Fruit fly (Drosophila melanogaster) whole organism, embryonic: ENCODE measurements around the gene Hnf4.

Experiments used
- Asciz ChIP-seq: fragments of 200-800 bp; sonication (Bioruptor generic); optimal IDR thresholded peaks from 2 replicates; lab custom pipeline; 2017; ENCODE audit warnings: missing biosample characterization, mild to moderate bottlenecking, missing genetic modification characterization, missing genetic modification reagents
- Atf-2 ChIP-seq: fragments of 200-800 bp; sonication (Bioruptor generic); optimal IDR thresholded peaks from 2 replicates; lab custom pipeline; 2016; ENCODE audit warnings: missing biosample characterization, missing genetic modification characterization
- Blimp-1 ChIP-seq: fragments of 200-800 bp; sonication (Bioruptor generic); optimal IDR thresholded peaks from 3 replicates; lab custom pipeline; 2018; ENCODE audit warnings: missing biosample characterization, missing genetic modification characterization, mild to moderate bottlenecking, moderate library complexity, missing genetic modification reagents
- CG10274 ChIP-seq: fragments of 200-800 bp; sonication (Bioruptor generic); optimal IDR thresholded peaks from 3 replicates; lab custom pipeline; 2017; ENCODE audit warnings: missing biosample characterization, mild to moderate bottlenecking, missing genetic modification characterization
- CG10543 ChIP-seq: fragments of 200-800 bp; sonication (Bioruptor generic); optimal IDR thresholded peaks from 3 replicates; lab custom pipeline; 2017; ENCODE audit warnings: missing biosample characterization, mild to moderate bottlenecking, missing genetic modification characterization, moderate library complexity
- CG10959 ChIP-seq: fragments of 200-800 bp; sonication (Bioruptor generic); IDR thresholded peaks from 2 replicates; pipeline ENCODE4 v1.3.6; 2022; ENCODE audit warnings: missing biosample characterization, missing genetic modification characterization
- CG10979 ChIP-seq: fragments of 200-800 bp; sonication (Bioruptor generic); optimal IDR thresholded peaks from 2 replicates; lab custom pipeline; 2018; ENCODE audit warnings: missing biosample characterization, mild to moderate bottlenecking, missing genetic modification characterization, moderate library complexity
- CG13287 ChIP-seq: fragments of 200-800 bp; sonication (Bioruptor generic); IDR thresholded peaks from 2 replicates; pipeline ENCODE4 v1.3.6; 2022; ENCODE audit warnings: missing biosample characterization, missing genetic modification characterization; ENCODE audit not compliant: partially characterized antibody
- CG13424 ChIP-seq: fragments of 200-800 bp; sonication (Bioruptor generic); optimal IDR thresholded peaks from 2 replicates; lab custom pipeline; 2019; ENCODE audit warnings: missing biosample characterization, mild to moderate bottlenecking, missing genetic modification characterization, moderate library complexity
- CG13775 ChIP-seq: fragments of 200-800 bp; sonication (Bioruptor generic); optimal IDR thresholded peaks from 3 replicates; lab custom pipeline; 2017; ENCODE audit warnings: missing biosample characterization, mild to moderate bottlenecking, missing genetic modification characterization
- CG14014 ChIP-seq: fragments of 200-800 bp; sonication (Bioruptor generic); IDR thresholded peaks from 2 replicates; pipeline ENCODE4 v1.3.6; 2022; ENCODE audit warnings: missing biosample characterization, missing genetic modification characterization
- CG15514 ChIP-seq: fragments of 200-800 bp; sonication (Bioruptor generic); optimal IDR thresholded peaks from 3 replicates; lab custom pipeline; 2017; ENCODE audit warnings: missing biosample characterization, missing genetic modification characterization, mild to moderate bottlenecking, moderate library complexity, missing genetic modification reagents
- CG17361 ChIP-seq: fragments of 200-800 bp; sonication (Bioruptor generic); IDR thresholded peaks from 3 replicates; pipeline ENCODE4 v1.3.6; 2022; ENCODE audit warnings: missing biosample characterization, missing genetic modification characterization
- CG18619 ChIP-seq: fragments of 200-800 bp; sonication (Bioruptor generic); optimal IDR thresholded peaks from 3 replicates; lab custom pipeline; 2017; ENCODE audit warnings: missing biosample characterization, mild to moderate bottlenecking, missing genetic modification characterization
- CG18764 ChIP-seq: fragments of 200-800 bp; sonication (Bioruptor generic); optimal IDR thresholded peaks from 3 replicates; lab custom pipeline; 2016; ENCODE audit warnings: missing biosample characterization, missing genetic modification characterization
- CG2202 ChIP-seq: fragments of 200-800 bp; sonication (Bioruptor generic); optimal IDR thresholded peaks from 2 replicates; lab custom pipeline; 2018; ENCODE audit warnings: missing biosample characterization, mild to moderate bottlenecking, missing genetic modification characterization
- CG31388 ChIP-seq: fragments of 200-800 bp; sonication (Bioruptor generic); optimal IDR thresholded peaks from 2 replicates; lab custom pipeline; 2016; ENCODE audit warnings: missing biosample characterization, missing genetic modification characterization
- CG33213 ChIP-seq: fragments of 200-800 bp; sonication (Bioruptor generic); optimal IDR thresholded peaks from 3 replicates; lab custom pipeline; 2016; ENCODE audit warnings: missing biosample characterization, missing genetic modification characterization
- CG3407 ChIP-seq: fragments of 200-800 bp; sonication (Bioruptor generic); optimal IDR thresholded peaks from 2 replicates; lab custom pipeline; 2018; ENCODE audit warnings: missing biosample characterization, mild to moderate bottlenecking, missing genetic modification characterization
- CG3847 ChIP-seq: fragments of 200-800 bp; sonication (Bioruptor generic); IDR thresholded peaks from 2 replicates; pipeline ENCODE4 v1.3.6; 2022; ENCODE audit warnings: missing biosample characterization, missing genetic modification characterization
- CG4730 ChIP-seq: fragments of 200-800 bp; sonication (Bioruptor generic); IDR thresholded peaks from 2 replicates; pipeline ENCODE4 v1.3.6; 2022; ENCODE audit warnings: missing biosample characterization, missing genetic modification characterization
- CG7839 ChIP-seq: fragments of 200-800 bp; sonication (Bioruptor generic); optimal IDR thresholded peaks from 3 replicates; lab custom pipeline; 2018; ENCODE audit warnings: missing biosample characterization, mild to moderate bottlenecking, missing genetic modification characterization, moderate library complexity
- CG8281 ChIP-seq: fragments of 200-800 bp; sonication (Bioruptor generic); optimal IDR thresholded peaks from 2 replicates; lab custom pipeline; 2018; ENCODE audit warnings: missing biosample characterization, mild to moderate bottlenecking, missing genetic modification characterization, moderate library complexity
- CG8290 ChIP-seq, 3 experiments: fragments of 200-800 bp; sonication (Bioruptor generic); optimal IDR thresholded peaks; 2 replicates each; lab custom pipeline; 2016 to 2019; ENCODE audit warnings: missing biosample characterization in 3 of 3, missing genetic modification characterization in 3 of 3, mild to moderate bottlenecking in 2 of 3, moderate library complexity in 1 of 3
- CG9876 ChIP-seq: fragments of 200-800 bp; sonication (Bioruptor generic); optimal IDR thresholded peaks from 2 replicates; lab custom pipeline; 2016; ENCODE audit warnings: missing biosample characterization, missing genetic modification characterization
- CoRest ChIP-seq: fragments of 200-800 bp; sonication (Bioruptor generic); optimal IDR thresholded peaks from 3 replicates; lab custom pipeline; 2018; ENCODE audit warnings: missing biosample characterization, mild to moderate bottlenecking, missing genetic modification characterization, moderate library complexity
- E2f1 ChIP-seq: fragments of 200-800 bp; sonication (Bioruptor generic); IDR thresholded peaks from 2 replicates; pipeline ENCODE4 v1.3.6; 2022; ENCODE audit warnings: missing biosample characterization, missing genetic modification characterization
- HLH3B ChIP-seq: fragments of 200-800 bp; sonication (Bioruptor generic); IDR thresholded peaks from 2 replicates; pipeline ENCODE4 v1.3.6; 2022; ENCODE audit warnings: missing biosample characterization, missing genetic modification characterization
- Hand ChIP-seq: fragments of 200-800 bp; sonication (Bioruptor generic); optimal IDR thresholded peaks from 2 replicates; lab custom pipeline; 2017; ENCODE audit warnings: mild to moderate bottlenecking, missing biosample characterization, missing genetic modification reagents, missing genetic modification characterization
- HmgZ ChIP-seq: fragments of 200-800 bp; sonication (Bioruptor generic); optimal IDR thresholded peaks from 2 replicates; lab custom pipeline; 2018; ENCODE audit warnings: missing biosample characterization, mild to moderate bottlenecking, missing genetic modification characterization
- Hr3 ChIP-seq: fragments of 200-800 bp; sonication (Bioruptor generic); optimal IDR thresholded peaks from 3 replicates; lab custom pipeline; 2016; ENCODE audit warnings: missing biosample characterization, missing genetic modification characterization
- Sry-β ChIP-seq: fragments of 200-800 bp; sonication (Bioruptor generic); optimal IDR thresholded peaks from 2 replicates; lab custom pipeline; 2018; ENCODE audit warnings: missing biosample characterization, mild to moderate bottlenecking, missing genetic modification characterization, moderate library complexity
- TFAM ChIP-seq: fragments of 200-800 bp; sonication (Bioruptor generic); optimal IDR thresholded peaks from 2 replicates; lab custom pipeline; 2017; ENCODE audit warnings: missing biosample characterization, missing genetic modification characterization, inconsistent platforms
- bab2 ChIP-seq: fragments of 200-800 bp; sonication (Bioruptor generic); optimal IDR thresholded peaks from 2 replicates; lab custom pipeline; 2016; ENCODE audit warnings: missing biosample characterization, missing genetic modification characterization
- ci ChIP-seq: fragments of 200-800 bp; sonication (Bioruptor generic); IDR thresholded peaks from 3 replicates; pipeline ENCODE4 v1.3.6; 2022; ENCODE audit warnings: missing biosample characterization, missing genetic modification characterization
- dmrt99B ChIP-seq: fragments of 200-800 bp; sonication (Bioruptor generic); optimal IDR thresholded peaks from 2 replicates; lab custom pipeline; 2018; ENCODE audit warnings: missing biosample characterization, mild to moderate bottlenecking, missing genetic modification characterization, moderate library complexity
- fd3F ChIP-seq: fragments of 200-800 bp; sonication (Bioruptor generic); optimal IDR thresholded peaks from 2 replicates; lab custom pipeline; 2018; ENCODE audit warnings: missing biosample characterization, mild to moderate bottlenecking, missing genetic modification characterization, moderate library complexity
- fd64A ChIP-seq: fragments of 200-800 bp; sonication (Bioruptor generic); optimal IDR thresholded peaks from 3 replicates; lab custom pipeline; 2018; ENCODE audit warnings: missing biosample characterization, mild to moderate bottlenecking, missing genetic modification characterization
- gcm ChIP-seq: fragments of 200-800 bp; sonication (Bioruptor generic); optimal IDR thresholded peaks from 2 replicates; lab custom pipeline; 2019; ENCODE audit warnings: missing biosample characterization, mild to moderate bottlenecking, missing genetic modification characterization, moderate library complexity
- hbn ChIP-seq: fragments of 200-800 bp; sonication (Bioruptor generic); IDR thresholded peaks from 2 replicates; pipeline ENCODE4 v1.3.6; 2022; ENCODE audit warnings: missing biosample characterization, missing genetic modification characterization; ENCODE audit not compliant: partially characterized antibody
- kay ChIP-seq: fragments of 200-800 bp; sonication (Bioruptor generic); optimal IDR thresholded peaks from 2 replicates; lab custom pipeline; 2016; ENCODE audit warnings: missing biosample characterization, missing genetic modification characterization
- mirr ChIP-seq: fragments of 200-800 bp; sonication (Bioruptor generic); optimal IDR thresholded peaks from 3 replicates; lab custom pipeline; 2018; ENCODE audit warnings: missing biosample characterization, mild to moderate bottlenecking, missing genetic modification characterization
- nmo ChIP-seq: fragments of 200-800 bp; sonication (Bioruptor generic); optimal IDR thresholded peaks from 2 replicates; lab custom pipeline; 2018; ENCODE audit warnings: missing biosample characterization, mild to moderate bottlenecking, missing genetic modification characterization, moderate library complexity
- peb ChIP-seq: fragments of 200-800 bp; sonication (Bioruptor generic); IDR thresholded peaks from 2 replicates; pipeline ENCODE4 v1.3.6; 2022; ENCODE audit warnings: missing biosample characterization, missing genetic modification characterization
- pita ChIP-seq: fragments of 200-800 bp; sonication (Bioruptor generic); optimal IDR thresholded peaks from 2 replicates; lab custom pipeline; 2017; ENCODE audit warnings: missing biosample characterization, mild to moderate bottlenecking, missing genetic modification characterization
- rib ChIP-seq: fragments of 200-800 bp; sonication (Bioruptor generic); IDR thresholded peaks from 2 replicates; pipeline ENCODE4 v1.3.6; 2022; ENCODE audit warnings: missing biosample characterization, missing genetic modification characterization
- sisA ChIP-seq: fragments of 200-800 bp; sonication (Bioruptor generic); IDR thresholded peaks from 2 replicates; pipeline ENCODE4 v1.3.6; 2022; ENCODE audit warnings: missing biosample characterization, missing genetic modification characterization
- sug ChIP-seq: fragments of 200-800 bp; optimal IDR thresholded peaks from 2 replicates; lab custom pipeline; 2019; ENCODE audit warnings: missing biosample characterization, mild to moderate bottlenecking, missing genetic modification characterization, moderate library complexity
- ttk ChIP-seq: fragments of 200-800 bp; sonication (Bioruptor generic); IDR thresholded peaks from 2 replicates; pipeline ENCODE4 v2.1.2; 2022; ENCODE audit warnings: missing biosample characterization, missing genetic modification characterization
- twi ChIP-seq: fragments of 200-800 bp; optimal IDR thresholded peaks from 2 replicates; lab custom pipeline; 2019; ENCODE audit warnings: missing biosample characterization, mild to moderate bottlenecking, missing genetic modification characterization, moderate library complexity

Hnf4 gene

dm6 chr2L:8746350-8746759, 36.9 kb upstream of the Hnf4 start:
- TF ChIP-seq CG10274, result no peak
- TF ChIP-seq Blimp-1 (GFP tag; lab: Kevin White, UChicago), result peak; percentile 49
- TF ChIP-seq CG17361 (GFP tag; lab: Robert Waterston, UW), result 0 out of 3 replicates have a peak, but pooled peaks have one; percentile 44
- no peak for TF ChIP-seq twi (tag; lab: Kevin White, UChicago)
- TF ChIP-seq Hr3 (GFP tag; lab: Kevin White, UChicago), result no peak
- no peak for TF ChIP-seq CG9876 (GFP tag; lab: Kevin White, UChicago)
- TF ChIP-seq ci (GFP tag; lab: Robert Waterston, UW), result peak; percentile 69; the same call in 2 of the 3 replicates
- TF ChIP-seq CG15514 (GFP tag; lab: Kevin White, UChicago), result no peak
- TF ChIP-seq CG13775 (GFP tag; lab: Kevin White, UChicago), result peak; percentile 2
- no peak for TF ChIP-seq TFAM (GFP tag; lab: Kevin White, UChicago)
- no peak for TF ChIP-seq rib
- TF ChIP-seq CG8290 (GFP tag; optimal IDR thresholded peaks at IDR 0.05; lab: Kevin White, UChicago), result no peak
- TF ChIP-seq CG8290 (tag; optimal IDR thresholded peaks at IDR 0.05; lab: Kevin White, UChicago), result no peak
- TF ChIP-seq CG13424 (tag; lab: Kevin White, UChicago), result peak; percentile 62
- TF ChIP-seq CG10959 (GFP tag; lab: Robert Waterston, UW), result peak; percentile 53
- TF ChIP-seq CG14014, result no peak
- no peak for TF ChIP-seq fd64A (GFP tag; lab: Kevin White, UChicago)
- TF ChIP-seq sug (tag; lab: Kevin White, UChicago), result no peak
- TF ChIP-seq CG10979 (tag; lab: Kevin White, UChicago), result peak; percentile 74
- no peak for TF ChIP-seq CG4730 (GFP tag; lab: Robert Waterston, UW)
- no peak for TF ChIP-seq Asciz (GFP tag; lab: Kevin White, UChicago)
- TF ChIP-seq Sry-β (GFP tag; lab: Kevin White, UChicago), result no peak
- TF ChIP-seq gcm (GFP tag; lab: Kevin White, UChicago), result peak; percentile 5
- TF ChIP-seq CG13287 (GFP tag; lab: Robert Waterston, UW), result no peak
- TF ChIP-seq CG18764, result no peak
- peak; percentile 18 for TF ChIP-seq CG31388 (GFP tag; lab: Kevin White, UChicago)
- TF ChIP-seq CG33213, result no peak
- TF ChIP-seq CG18619 (GFP tag; lab: Kevin White, UChicago), result peak; percentile 21
- TF ChIP-seq sisA (GFP tag; lab: Robert Waterston, UW), result peak; percentile 40; the same call in 1 of the 2 replicates
- TF ChIP-seq ttk (GFP tag; lab: Robert Waterston, UW), result no peak; the same call in 1 of the 2 replicates
- TF ChIP-seq CoRest (tag; lab: Kevin White, UChicago), result peak; percentile 54
- TF ChIP-seq CG7839 (tag; lab: Kevin White, UChicago), result peak; percentile 75
- TF ChIP-seq pita (GFP tag; lab: Kevin White, UChicago), result no peak
- TF ChIP-seq CG3847 (GFP tag; lab: Robert Waterston, UW), result no peak
- TF ChIP-seq CG2202 (tag; lab: Kevin White, UChicago), result peak; percentile 18
- TF ChIP-seq kay (GFP tag; lab: Kevin White, UChicago), result no peak
- TF ChIP-seq HLH3B, result peak; percentile 66
- TF ChIP-seq hbn, result no peak
- TF ChIP-seq CG10543 (GFP tag; lab: Kevin White, UChicago), result no peak
- TF ChIP-seq Hand (GFP tag; lab: Kevin White, UChicago), result no peak
- peak; percentile 4 for TF ChIP-seq CG3407 (GFP tag; lab: Kevin White, UChicago)
- TF ChIP-seq mirr (GFP tag; lab: Kevin White, UChicago), result no peak
- no peak for TF ChIP-seq bab2 (GFP tag; lab: Kevin White, UChicago)
- TF ChIP-seq peb (GFP tag; lab: Robert Waterston, UW), result no peak
- no peak for TF ChIP-seq fd3F (GFP tag; lab: Kevin White, UChicago)
- TF ChIP-seq nmo (GFP tag; lab: Kevin White, UChicago), result peak; percentile 80
- peak; percentile 51; the same call in 1 of the 2 replicates for TF ChIP-seq E2f1 (GFP tag; lab: Robert Waterston, UW)
- TF ChIP-seq dmrt99B (tag; lab: Kevin White, UChicago), result peak; percentile 68
- no peak for TF ChIP-seq Atf-2 (GFP tag; lab: Kevin White, UChicago)
- TF ChIP-seq CG8281 (tag; lab: Kevin White, UChicago), result no peak
- TF ChIP-seq HmgZ, result no peak
